Fruit fly (Drosophila melanogaster) whole organism, prepupa: ENCODE data around the gene CHES-1-like.

Source experiments
- CG10631 ChIP-seq: fragments of 200-800 bp; sonication (Bioruptor generic); optimal IDR thresholded peaks from 2 replicates; lab custom pipeline; 2016; ENCODE audit warnings: missing biosample characterization, missing genetic modification characterization
- CG11294 ChIP-seq: fragments of 200-800 bp; sonication (Bioruptor generic); IDR thresholded peaks from 2 replicates; pipeline ENCODE4 v1.3.6; 2022; ENCODE audit warnings: missing biosample characterization, missing genetic modification characterization
- CG15336 ChIP-seq: fragments of 200-800 bp; sonication (Bioruptor generic); IDR thresholded peaks from 2 replicates; pipeline ENCODE4 v1.3.6; 2022; ENCODE audit warnings: missing biosample characterization, missing genetic modification characterization
- CG1621 ChIP-seq: fragments of 200-800 bp; sonication (Bioruptor generic); optimal IDR thresholded peaks from 3 replicates; lab custom pipeline; 2018; ENCODE audit warnings: missing biosample characterization, mild to moderate bottlenecking, missing genetic modification characterization
- CG16779 ChIP-seq: fragments of 200-800 bp; sonication (Bioruptor generic); optimal IDR thresholded peaks from 3 replicates; lab custom pipeline; 2017; ENCODE audit warnings: missing biosample characterization, mild to moderate bottlenecking, missing genetic modification characterization
- CG31627 ChIP-seq: fragments of 200-800 bp; sonication (Bioruptor generic); optimal IDR thresholded peaks from 3 replicates; lab custom pipeline; 2016; ENCODE audit warnings: missing biosample characterization, missing genetic modification characterization
- CG4318 ChIP-seq: fragments of 200-800 bp; sonication (Bioruptor generic); optimal IDR thresholded peaks from 3 replicates; lab custom pipeline; 2017; ENCODE audit warnings: missing biosample characterization, mild to moderate bottlenecking, missing genetic modification characterization
- CG6163 ChIP-seq: fragments of 200-800 bp; sonication (Bioruptor generic); IDR thresholded peaks from 3 replicates; pipeline ENCODE4 v1.3.6; 2022; ENCODE audit warnings: missing biosample characterization, missing genetic modification characterization
- CG6276 ChIP-seq: fragments of 200-800 bp; sonication (Bioruptor generic); optimal IDR thresholded peaks from 2 replicates; lab custom pipeline; 2017; ENCODE audit warnings: missing biosample characterization, mild to moderate bottlenecking, missing genetic modification characterization
- CG6808 ChIP-seq: fragments of 200-800 bp; sonication (Bioruptor generic); optimal IDR thresholded peaks from 3 replicates; lab custom pipeline; 2017; ENCODE audit warnings: missing biosample characterization, missing genetic modification characterization, mild to moderate bottlenecking, moderate library complexity, missing genetic modification reagents
- CG6854 ChIP-seq: fragments of 200-800 bp; sonication (Bioruptor generic); optimal IDR thresholded peaks from 2 replicates; lab custom pipeline; 2017; ENCODE audit warnings: missing biosample characterization, mild to moderate bottlenecking, missing genetic modification characterization
- CG7368 ChIP-seq: fragments of 200-800 bp; sonication (Bioruptor generic); optimal IDR thresholded peaks from 3 replicates; lab custom pipeline; 2016; ENCODE audit warnings: missing biosample characterization, missing genetic modification characterization
- CG8119 ChIP-seq: fragments of 200-800 bp; sonication (Bioruptor generic); IDR thresholded peaks from 3 replicates; pipeline ENCODE4 v1.3.6; 2022; ENCODE audit warnings: missing biosample characterization, missing genetic modification characterization
- CG9139 ChIP-seq: fragments of 200-800 bp; sonication (Bioruptor generic); optimal IDR thresholded peaks from 3 replicates; lab custom pipeline; 2017; ENCODE audit warnings: missing biosample characterization, mild to moderate bottlenecking, missing genetic modification characterization
- Eip78C ChIP-seq: fragments of 200-800 bp; sonication (Bioruptor generic); peaks from one replicate; lab custom pipeline; 2016; ENCODE audit warnings: missing biosample characterization, missing genetic modification characterization
- Eip93F ChIP-seq: fragments of 200-800 bp; sonication (Bioruptor generic); optimal IDR thresholded peaks from 2 replicates; lab custom pipeline; 2016; ENCODE audit warnings: missing biosample characterization, mild to moderate bottlenecking, missing genetic modification characterization
- Ets96B ChIP-seq: fragments of 200-800 bp; optimal IDR thresholded peaks from 2 replicates; lab custom pipeline; 2019; ENCODE audit warnings: missing biosample characterization, mild to moderate bottlenecking, missing genetic modification characterization, moderate library complexity
- Hr39 ChIP-seq: fragments of 200-800 bp; sonication (Bioruptor generic); optimal IDR thresholded peaks from 2 replicates; lab custom pipeline; 2016; ENCODE audit warnings: missing biosample characterization, missing genetic modification characterization
- Sox102F ChIP-seq: fragments of 200-800 bp; sonication (Bioruptor generic); optimal IDR thresholded peaks from 2 replicates; lab custom pipeline; 2016; ENCODE audit warnings: missing biosample characterization, mild to moderate bottlenecking, missing genetic modification characterization
- Sox15 ChIP-seq: fragments of 200-800 bp; sonication (Bioruptor generic); optimal IDR thresholded peaks from 3 replicates; lab custom pipeline; 2016; ENCODE audit warnings: missing biosample characterization, missing genetic modification characterization
- achi ChIP-seq: fragments of 200-800 bp; sonication (Bioruptor generic); optimal IDR thresholded peaks from 3 replicates; lab custom pipeline; 2016; ENCODE audit warnings: missing biosample characterization, missing genetic modification characterization
- cyc ChIP-seq: fragments of 200-800 bp; sonication (Bioruptor generic); optimal IDR thresholded peaks from 3 replicates; lab custom pipeline; 2016; ENCODE audit warnings: missing biosample characterization, missing genetic modification characterization
- dac ChIP-seq: fragments of 200-800 bp; sonication (Bioruptor generic); optimal IDR thresholded peaks from 2 replicates; lab custom pipeline; 2017; ENCODE audit warnings: missing biosample characterization, mild to moderate bottlenecking, missing genetic modification characterization
- dsx ChIP-seq: fragments of 200-800 bp; optimal IDR thresholded peaks from 3 replicates; lab custom pipeline; 2019; ENCODE audit warnings: missing biosample characterization, mild to moderate bottlenecking, missing genetic modification characterization, moderate library complexity; ENCODE audit not compliant: poor library complexity, severe bottlenecking
- eg ChIP-seq: fragments of 200-800 bp; sonication (Bioruptor generic); IDR thresholded peaks from 3 replicates; pipeline ENCODE4 v1.3.6; 2022; ENCODE audit warnings: missing biosample characterization, missing genetic modification characterization
- esn ChIP-seq: fragments of 200-800 bp; sonication (Bioruptor generic); optimal IDR thresholded peaks from 2 replicates; lab custom pipeline; 2016; ENCODE audit warnings: missing biosample characterization, mild to moderate bottlenecking, missing genetic modification characterization, moderate library complexity
- fkh ChIP-seq: fragments of 200-800 bp; sonication (Bioruptor generic); optimal IDR thresholded peaks from 3 replicates; lab custom pipeline; 2017; ENCODE audit warnings: missing biosample characterization, mild to moderate bottlenecking, missing genetic modification characterization, moderate library complexity
- lz ChIP-seq: fragments of 200-800 bp; sonication (Bioruptor generic); optimal IDR thresholded peaks from 3 replicates; lab custom pipeline; 2016; ENCODE audit warnings: missing biosample characterization, missing genetic modification characterization
- net ChIP-seq: fragments of 200-800 bp; sonication (Bioruptor generic); optimal IDR thresholded peaks from 3 replicates; lab custom pipeline; 2016; ENCODE audit warnings: missing biosample characterization, missing genetic modification characterization
- spab ChIP-seq: fragments of 200-800 bp; sonication (Bioruptor generic); optimal IDR thresholded peaks from 2 replicates; lab custom pipeline; 2017; ENCODE audit warnings: missing biosample characterization, mild to moderate bottlenecking, missing genetic modification characterization, missing genetic modification reagents
- ss ChIP-seq, 2 experiments: fragments of 200-800 bp; sonication (Bioruptor generic); optimal IDR thresholded peaks; 2 replicates in 1 of 2; 3 replicates in 1 of 2; lab custom pipeline; 2017 to 2018; ENCODE audit warnings: mild to moderate bottlenecking in 2 of 2, missing biosample characterization in 2 of 2, missing genetic modification characterization in 2 of 2, moderate library complexity in 1 of 2
- svp ChIP-seq: fragments of 200-800 bp; sonication (Bioruptor generic); peaks from one replicate; lab custom pipeline; 2016; ENCODE audit warnings: missing biosample characterization, missing genetic modification characterization

The CHES-1-like gene

DNA sequence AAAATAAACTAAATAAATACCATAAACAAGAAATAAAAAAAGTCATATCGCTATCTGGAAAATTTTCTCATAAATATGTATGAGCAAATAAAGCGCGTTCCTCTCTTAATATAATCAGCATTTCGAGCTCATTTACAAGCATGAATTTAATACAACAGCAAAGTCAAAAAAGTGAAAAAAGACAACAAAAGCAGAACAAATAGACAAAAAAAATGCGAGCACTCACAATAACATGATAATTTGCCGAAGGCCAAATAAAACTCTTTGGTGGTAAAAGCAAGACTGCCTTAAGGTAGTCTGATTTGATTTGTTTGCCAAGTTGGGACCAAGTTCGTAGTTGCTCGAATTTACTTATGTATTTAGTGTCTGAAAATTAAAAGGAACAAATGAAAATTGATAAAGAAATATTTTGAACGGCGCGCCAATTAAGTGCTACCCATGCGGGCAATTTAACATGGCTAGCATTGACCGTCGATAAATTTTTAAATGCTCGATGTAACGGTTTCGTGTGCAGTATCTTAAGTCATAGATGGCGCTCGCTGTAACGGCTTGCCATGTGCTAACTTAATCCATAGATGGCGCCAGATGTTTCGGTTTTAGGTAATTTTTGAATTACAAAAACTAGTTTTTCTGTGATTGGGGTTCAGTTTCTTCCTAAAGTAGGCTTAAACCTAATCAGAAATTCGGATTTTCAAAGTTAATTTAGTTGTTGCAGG lies 1.4 kb upstream of the CHES-1-like start:
- TF ChIP-seq fkh (GFP tag; lab: Kevin White, UChicago) (peak; percentile 50), CG9139 (GFP tag; lab: Kevin White, UChicago) (no peak), CG6808 (GFP tag; lab: Kevin White, UChicago) (peak; percentile 100), CG31627 (GFP tag; lab: Kevin White, UChicago) (peak; percentile 45), net (GFP tag; lab: Kevin White, UChicago) (no peak), Eip93F (GFP tag; lab: Kevin White, UChicago) (no peak), Hr39 (peak; percentile 32), CG16779 (peak; percentile 8), lz (GFP tag; lab: Kevin White, UChicago) (peak; percentile 51), CG1621 (no peak), eg (GFP tag; lab: Robert Waterston, UW) (peak; percentile 63; the same call in 2 of the 3 replicates), CG6276 (GFP tag; lab: Kevin White, UChicago) (peak; percentile 23), CG10631 (GFP tag; lab: Kevin White, UChicago) (no peak), cyc (peak; percentile 44), Eip78C (GFP tag; lab: Kevin White, UChicago) (peak; percentile 51), esn (GFP tag; lab: Kevin White, UChicago) (peak; percentile 20), dac (GFP tag; lab: Kevin White, UChicago) (peak; percentile 10), Sox102F (GFP tag; lab: Kevin White, UChicago) (peak; percentile 15), CG6854 (GFP tag; lab: Kevin White, UChicago) (no peak), CG6163 (GFP tag; lab: Robert Waterston, UW) (0 out of 3 replicates have a peak, but pooled peaks have one; percentile 39), svp (GFP tag; lab: Kevin White, UChicago) (peak; percentile 66), Ets96B (tag; lab: Kevin White, UChicago) (no peak), CG8119 (GFP tag; lab: Robert Waterston, UW) (peak; percentile 36; the same call in 2 of the 3 replicates)

DNA sequence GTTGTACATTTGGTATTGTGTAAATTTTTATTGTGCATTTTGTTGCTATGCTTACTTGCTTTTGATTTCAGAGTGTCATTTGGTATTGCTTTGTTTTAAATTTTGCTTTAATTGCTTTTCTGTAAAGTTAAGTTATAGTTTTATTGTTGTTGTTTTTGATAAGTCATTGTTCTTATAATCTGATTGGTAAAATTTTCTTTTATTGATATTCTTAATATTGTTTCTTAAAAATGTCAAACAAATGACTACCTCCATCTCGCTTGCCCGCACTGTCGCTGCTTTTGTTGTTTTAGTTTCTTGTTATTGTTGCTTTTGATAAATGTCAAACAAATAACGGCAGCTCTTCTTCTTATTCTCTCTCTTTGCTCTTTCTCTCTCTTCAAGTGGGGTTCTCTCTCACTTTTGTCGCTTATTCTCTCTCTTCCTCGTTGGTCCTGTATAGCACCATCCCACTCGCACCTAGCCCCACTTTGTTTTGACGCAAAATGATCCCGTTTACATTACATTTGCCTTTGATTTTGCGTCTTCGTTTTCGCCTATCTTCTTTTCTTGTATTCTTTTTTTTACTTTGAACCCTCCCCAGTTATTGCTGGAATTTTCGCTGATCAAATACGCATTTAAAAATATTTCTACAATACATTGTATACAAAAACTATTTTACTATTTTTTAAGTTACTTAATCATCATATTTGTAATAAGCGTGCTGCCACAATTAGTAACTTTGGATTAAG lies 688 bp upstream of the CHES-1-like start:
- peak; percentile 3 for TF ChIP-seq CG6854 (GFP tag; lab: Kevin White, UChicago)
- TF ChIP-seq CG6276 (GFP tag; lab: Kevin White, UChicago) = peak; percentile 11
- TF ChIP-seq achi = peak; percentile 54
- TF ChIP-seq fkh (GFP tag; lab: Kevin White, UChicago) = peak; percentile 17
- no peak for TF ChIP-seq Sox15
- TF ChIP-seq Eip78C (GFP tag; lab: Kevin White, UChicago) = peak; percentile 40
- peak; percentile 23; the same call in 1 of the 2 replicates for TF ChIP-seq CG15336 (GFP tag; lab: Robert Waterston, UW)
- no peak for TF ChIP-seq spab (GFP tag; lab: Kevin White, UChicago)
- TF ChIP-seq CG7368 = no peak
- peak; percentile 17 for TF ChIP-seq CG9139 (GFP tag; lab: Kevin White, UChicago)
- no peak for TF ChIP-seq CG11294 (GFP tag; lab: Robert Waterston, UW)
- TF ChIP-seq CG4318 (GFP tag; lab: Kevin White, UChicago) = no peak
- TF ChIP-seq ss (GFP tag; optimal IDR thresholded peaks at IDR 0.05; lab: Kevin White, UChicago) = peak in 1 of 2 experiments; percentile 26
- TF ChIP-seq dsx (GFP tag; lab: Kevin White, UChicago) = peak; percentile 61
- TF ChIP-seq eg (GFP tag; lab: Robert Waterston, UW) = peak; percentile 26; the same call in 1 of the 3 replicates
- peak; percentile 57; the same call in 2 of the 3 replicates for TF ChIP-seq CG6163 (GFP tag; lab: Robert Waterston, UW)
